Worm (Caenorhabditis elegans): Measurements from ENCODE around the gene lin-29.

- TF ChIP-seq him-1 (tag; optimal IDR thresholded peaks at IDR 0.05) (no peak), W03F9.2 (tag; optimal IDR thresholded peaks at IDR 0.05) (no peak)
Observed at ce11 chrII:11880456-11881353, 54.4 kb downstream of the lin-29 start.

Data from whole organism, L4/young adult.